Worm (Caenorhabditis elegans): ENCODE data around the gene vrp-1.
A peak's percentile ranks its signal among the peaks of the same experiment; 100 is the strongest.

vrp-1 gene

DNA sequence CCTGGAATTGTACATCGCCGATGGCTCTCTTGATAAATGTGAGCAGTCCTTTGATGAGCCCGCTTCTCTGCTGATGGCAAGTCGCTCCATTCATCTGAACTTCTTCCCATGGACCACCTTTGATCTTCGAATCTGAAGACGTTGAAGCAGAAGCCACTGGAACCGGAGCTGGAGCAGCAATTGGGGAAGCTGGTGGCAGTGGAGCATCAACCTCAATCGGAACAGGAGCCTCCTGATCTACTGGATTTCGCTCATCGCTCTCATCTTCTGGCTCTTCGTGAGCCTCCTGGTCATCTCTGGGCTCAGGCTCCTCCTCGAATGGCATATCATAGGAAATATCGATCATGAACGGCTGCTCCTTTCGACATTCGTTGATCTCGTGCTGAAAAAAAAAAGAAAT, 34.5 kb downstream of the vrp-1 start:
- TF ChIP-seq ztf-23 (GFP tag; IDR thresholded peaks at IDR 0.05) (no peak), tab-1 (GFP tag; IDR thresholded peaks at IDR 0.05) (no peak)

DNA sequence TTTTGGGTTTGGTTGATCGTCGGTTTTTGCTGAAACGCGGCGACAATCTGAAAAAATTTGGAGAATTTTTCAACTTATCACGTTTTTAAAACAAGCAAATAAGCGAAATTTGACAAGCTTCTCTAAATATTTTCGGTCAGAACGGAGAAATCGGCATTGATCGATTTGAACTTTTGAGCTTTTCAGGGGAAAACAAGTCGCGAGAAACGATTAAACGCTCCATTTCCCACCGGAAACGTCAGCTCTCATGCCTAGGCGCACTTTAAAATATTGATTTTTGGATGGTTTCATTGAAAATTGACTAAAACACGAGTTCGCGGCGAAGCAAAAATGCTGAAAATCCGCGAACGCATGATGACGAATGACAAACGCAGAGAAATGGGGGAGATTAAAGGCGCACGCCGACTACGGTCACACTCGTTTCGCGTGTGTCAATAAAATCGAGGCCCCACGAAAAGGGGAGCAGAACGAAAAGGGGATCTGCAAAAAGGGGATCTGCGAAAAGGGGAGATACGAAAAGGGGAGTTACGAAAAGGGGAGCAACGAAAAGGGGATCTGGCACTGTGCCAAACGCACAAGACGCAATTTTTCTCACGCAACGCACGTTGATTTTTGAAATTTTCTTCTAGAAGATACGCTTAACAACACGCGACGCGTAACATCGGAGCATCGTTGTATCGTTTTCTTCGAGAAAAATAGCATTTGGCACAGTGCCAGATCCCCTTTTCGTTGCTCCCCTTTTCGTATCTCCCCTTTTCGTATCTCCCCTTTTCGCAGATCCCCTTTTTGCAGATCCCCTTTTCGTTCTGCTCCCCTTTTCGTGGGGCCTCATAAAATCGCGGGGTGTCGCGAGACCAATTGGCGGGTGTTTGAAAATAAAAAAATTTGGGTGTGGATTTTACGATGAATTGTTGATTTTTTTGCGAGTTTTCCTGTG, 37.9 kb downstream of the vrp-1 start, which contains the start of gene eel-1:
Gene eel-1, minus strand, starts transcription at position 51 of the 937 bp plus-strand sequence.
- TF ChIP-seq klf-2 (GFP tag; conservative IDR thresholded peaks at IDR 0.05) (peak; percentile 99), T22C8.4 (GFP tag; IDR thresholded peaks at IDR 0.05) (peak; percentile 88), flt-1 (GFP tag; IDR thresholded peaks at IDR 0.05) (peak; percentile 94), tab-1 (GFP tag; IDR thresholded peaks at IDR 0.05) (peak; percentile 89), ref-1 (GFP tag; conservative IDR thresholded peaks at IDR 0.05) (peak; percentile 85), ztf-29 (GFP tag; IDR thresholded peaks at IDR 0.05) (peak; percentile 84), ztf-23 (GFP tag; IDR thresholded peaks at IDR 0.05) (peak; percentile 93)

DNA sequence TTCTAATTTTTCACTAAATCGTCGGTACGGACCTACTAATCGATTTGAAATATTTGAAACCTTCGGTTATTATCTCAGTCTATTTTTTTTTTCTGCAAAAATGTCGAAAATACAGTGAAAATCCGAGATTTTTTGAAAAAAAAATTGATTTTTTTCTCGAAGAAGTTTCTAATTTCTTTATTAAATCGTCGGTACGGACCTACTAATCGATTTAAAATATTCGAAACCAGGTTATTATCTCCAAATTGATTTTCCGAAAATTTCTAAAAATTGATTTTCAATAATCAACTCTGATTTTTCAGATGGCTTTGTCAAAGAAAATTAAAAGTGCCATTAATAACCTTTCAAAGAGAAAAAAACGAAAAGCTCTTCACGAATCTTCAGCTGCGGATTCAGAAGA, 41.0 kb downstream of the vrp-1 start, which contains the start of gene ivph-3:
Gene ivph-3, plus strand, starts transcription at position 301 of the 400 bp plus-strand sequence.
- TF ChIP-seq T22C8.4 (GFP tag; IDR thresholded peaks at IDR 0.05) (no peak), ref-1 (GFP tag; conservative IDR thresholded peaks at IDR 0.05) (no peak), cog-1 (tag; optimal IDR thresholded peaks at IDR 0.05) (no peak), ztf-29 (GFP tag; IDR thresholded peaks at IDR 0.05) (no peak), tab-1 (GFP tag; IDR thresholded peaks at IDR 0.05) (no peak), klf-2 (GFP tag; conservative IDR thresholded peaks at IDR 0.05) (no peak), med-1 (GFP tag; optimal IDR thresholded peaks at IDR 0.05; ENCODE audit: insufficient read depth) (no peak), ztf-23 (GFP tag; IDR thresholded peaks at IDR 0.05) (no peak), flt-1 (GFP tag; IDR thresholded peaks at IDR 0.05) (no peak)

DNA sequence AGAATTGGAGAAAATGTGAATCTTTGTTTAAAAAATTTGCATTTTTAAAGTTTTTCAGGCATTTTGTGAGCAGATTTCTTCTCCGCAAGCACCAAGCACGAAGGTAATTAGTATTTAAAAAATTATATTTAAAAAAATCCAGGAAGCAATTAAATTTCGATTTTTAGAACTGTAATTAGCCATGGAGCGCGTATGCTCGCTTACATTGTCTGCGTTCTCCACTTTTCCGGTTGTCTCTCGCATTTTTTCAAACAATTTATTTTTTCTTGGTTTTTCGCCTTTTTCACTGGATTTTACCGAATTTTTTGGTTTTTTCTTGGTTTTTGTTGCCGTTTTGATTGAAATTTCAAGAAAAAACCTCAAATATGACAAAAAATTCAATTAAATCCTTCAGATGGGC, 42.9 kb downstream of the vrp-1 start:
- TF ChIP-seq ztf-29 (GFP tag; IDR thresholded peaks at IDR 0.05) = no peak
- no peak for TF ChIP-seq ref-1 (GFP tag; conservative IDR thresholded peaks at IDR 0.05)
- no peak for TF ChIP-seq flt-1 (GFP tag; IDR thresholded peaks at IDR 0.05)
- no peak for TF ChIP-seq cog-1 (tag; optimal IDR thresholded peaks at IDR 0.05)
- TF ChIP-seq tab-1 (GFP tag; IDR thresholded peaks at IDR 0.05) = no peak
- TF ChIP-seq klf-2 (GFP tag; conservative IDR thresholded peaks at IDR 0.05) = no peak
- TF ChIP-seq T22C8.4 (GFP tag; IDR thresholded peaks at IDR 0.05) = no peak
- TF ChIP-seq med-1 (GFP tag; optimal IDR thresholded peaks at IDR 0.05; ENCODE audit: insufficient read depth) = no peak
- no peak for TF ChIP-seq ztf-23 (GFP tag; IDR thresholded peaks at IDR 0.05)

DNA sequence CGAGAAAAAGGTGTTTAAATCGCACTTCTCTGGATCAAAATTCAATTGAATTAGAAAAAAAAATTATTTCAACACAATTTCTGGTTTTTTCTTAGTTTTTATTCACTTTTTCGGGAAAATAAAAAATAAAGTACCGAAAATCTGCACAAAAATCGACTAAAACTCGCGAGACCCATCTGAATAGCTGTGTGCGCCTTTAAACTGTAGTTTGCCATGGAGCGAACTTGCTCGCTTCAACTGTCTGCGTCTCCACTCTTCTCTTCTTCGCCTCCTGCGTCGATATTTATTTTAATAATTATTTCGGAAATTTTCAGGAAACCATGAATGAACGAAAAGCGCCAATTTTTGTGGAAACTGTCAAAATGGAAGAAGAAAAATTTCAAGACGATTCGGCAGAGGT, 43.5 kb downstream of the vrp-1 start:
- TF ChIP-seq cog-1 (tag; optimal IDR thresholded peaks at IDR 0.05) (no peak), ref-1 (GFP tag; conservative IDR thresholded peaks at IDR 0.05) (no peak), tab-1 (GFP tag; IDR thresholded peaks at IDR 0.05) (no peak)

DNA sequence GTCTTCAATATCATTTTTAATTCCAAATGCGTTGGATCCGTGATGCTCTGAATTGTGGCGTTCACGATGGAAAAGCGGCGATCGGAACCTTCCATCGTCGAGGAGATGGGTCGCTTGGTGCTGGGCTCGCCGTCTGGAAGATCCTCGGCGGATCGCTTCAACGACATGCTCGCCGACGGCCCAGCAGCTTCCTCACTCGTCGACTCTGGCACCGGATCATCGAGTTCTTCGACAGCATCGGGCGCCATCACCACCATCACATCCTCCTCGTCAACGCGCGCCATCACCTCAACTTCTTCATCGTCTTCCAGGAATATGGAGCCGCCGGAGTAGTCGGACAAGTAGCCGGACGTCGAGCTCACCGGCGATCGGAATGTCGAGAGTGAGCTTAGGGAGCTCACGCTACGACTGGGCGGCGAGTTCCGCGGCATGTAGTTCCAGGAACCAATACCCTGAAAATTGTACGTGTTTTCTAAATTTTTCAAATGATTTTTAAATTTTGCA, 50.6 kb downstream of the vrp-1 start, which contains the start of gene Y67D8C.6:
Gene Y67D8C.6, minus strand, starts transcription at position 454 of the 504 bp plus-strand sequence.
- TF ChIP-seq ztf-29 (GFP tag; IDR thresholded peaks at IDR 0.05) = no peak
- TF ChIP-seq med-1 (GFP tag; optimal IDR thresholded peaks at IDR 0.05; ENCODE audit: insufficient read depth) = no peak
- no peak for TF ChIP-seq ref-1 (GFP tag; conservative IDR thresholded peaks at IDR 0.05)
- no peak for TF ChIP-seq klf-2 (GFP tag; conservative IDR thresholded peaks at IDR 0.05)
- TF ChIP-seq T22C8.4 (GFP tag; IDR thresholded peaks at IDR 0.05) = no peak
- no peak for TF ChIP-seq ztf-23 (GFP tag; IDR thresholded peaks at IDR 0.05)
- TF ChIP-seq flt-1 (GFP tag; IDR thresholded peaks at IDR 0.05) = no peak
- TF ChIP-seq tab-1 (GFP tag; IDR thresholded peaks at IDR 0.05) = no peak
- no peak for TF ChIP-seq cog-1 (tag; optimal IDR thresholded peaks at IDR 0.05)
